Worm (Caenorhabditis elegans) whole organism, L1 larva: ENCODE measurements around the gene unc-47.

ENCODE experiments used
- elt-2 ChIP-seq: sonication (generic microtip); optimal IDR thresholded peaks from 2 replicates; lab custom pipeline; 2016; ENCODE audit warnings: missing genetic modification characterization, mild to moderate bottlenecking, inconsistent platforms, missing compliant biosample characterization, missing genetic modification reagents
- ets-5 ChIP-seq: fragments of 200-800 bp; sonication (Bioruptor generic); IDR thresholded peaks from 2 replicates; pipeline ENCODE4 v1.3.6; 2022; ENCODE audit warnings: missing genetic modification characterization, missing compliant biosample characterization
- lin-39 ChIP-seq: fragments of 150-350 bp; optimal IDR thresholded peaks from 2 replicates; lab custom pipeline; 2014; ENCODE audit warnings: missing biosample characterization, missing genetic modification reagents, missing genetic modification characterization
- nhr-28 ChIP-seq: fragments of 150-350 bp; optimal IDR thresholded peaks from 2 replicates; lab custom pipeline; 2014; ENCODE audit warnings: missing biosample characterization, missing genetic modification characterization
- nhr-77 ChIP-seq: fragments of 150-350 bp; optimal IDR thresholded peaks from 2 replicates; lab custom pipeline; 2014; ENCODE audit warnings: missing biosample characterization, missing genetic modification characterization
- pqm-1 ChIP-seq: sonication (generic microtip); optimal IDR thresholded peaks from 3 replicates; lab custom pipeline; 2017; ENCODE audit warnings: missing biosample characterization, missing genetic modification characterization
- rnt-1 ChIP-seq: sonication (generic microtip); optimal IDR thresholded peaks from 2 replicates; lab custom pipeline; 2016; ENCODE audit warnings: mild to moderate bottlenecking, missing genetic modification characterization, moderate library complexity, missing compliant biosample characterization
- skn-1 ChIP-seq: fragments of 150-350 bp; optimal IDR thresholded peaks from 2 replicates; lab custom pipeline; 2014; ENCODE audit warnings: missing biosample characterization, missing genetic modification characterization
- sup-37 ChIP-seq: fragments of 200-800 bp; sonication (Bioruptor generic); optimal IDR thresholded peaks from 2 replicates; lab custom pipeline; 2018; ENCODE audit warnings: mild to moderate bottlenecking, missing genetic modification characterization, missing compliant biosample characterization
- unc-86 ChIP-seq: sonication (generic microtip); optimal IDR thresholded peaks from 2 replicates; lab custom pipeline; 2016; ENCODE audit warnings: missing genetic modification characterization, missing compliant biosample characterization

ce11 chrIII:10154993-10155392, 31.1 kb downstream of the unc-47 start:
- no peak for TF ChIP-seq nhr-28 (tag; lab: Kevin White, UChicago)
- TF ChIP-seq elt-2 (tag; lab: Kevin White, UChicago) = no peak
- no peak for TF ChIP-seq unc-86 (tag; lab: Kevin White, UChicago)
- TF ChIP-seq ets-5 = no peak
- TF ChIP-seq pqm-1 (tag; lab: Kevin White, UChicago) = no peak
- no peak for TF ChIP-seq skn-1 (tag; lab: Kevin White, UChicago)
- no peak for TF ChIP-seq lin-39 (tag; lab: Kevin White, UChicago)
- no peak for TF ChIP-seq nhr-77 (tag; lab: Kevin White, UChicago)
- no peak for TF ChIP-seq rnt-1 (tag; lab: Kevin White, UChicago)
- TF ChIP-seq sup-37 (GFP tag; lab: Kevin White, UChicago) = no peak
